Worm (Caenorhabditis elegans): ENCODE results near the gene srj-53.

The srj-53 gene

DNA sequence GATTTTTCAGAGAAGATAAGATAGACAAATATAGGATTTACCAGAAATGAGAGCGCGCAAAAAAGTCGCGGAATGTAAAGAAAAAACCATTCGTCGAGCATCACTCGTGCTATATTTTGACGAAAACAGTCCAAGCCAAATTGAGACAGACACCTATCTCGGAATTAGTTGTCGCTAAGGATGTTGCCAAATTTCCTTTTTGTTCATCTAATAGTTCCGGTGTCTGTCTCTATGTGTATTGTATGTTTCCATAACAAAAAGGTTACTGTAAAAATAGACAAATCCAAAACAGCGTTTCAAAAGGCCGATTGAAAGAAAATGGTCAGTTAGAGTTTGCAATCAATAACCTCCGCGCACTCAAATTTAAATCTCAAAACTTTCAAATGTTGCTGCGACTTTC, at the start of gene srj-53:
Gene srj-53 (minus strand): TSS at position 101 of the 400 bp plus-strand sequence.
- TF ChIP-seq nhr-12 (tag; optimal IDR thresholded peaks at IDR 0.05) (no peak), nhr-10 (tag; optimal IDR thresholded peaks at IDR 0.05) (no peak), unc-39 (tag; optimal IDR thresholded peaks at IDR 0.05) (no peak), aly-2 (tag; optimal IDR thresholded peaks at IDR 0.05) (no peak)

DNA sequence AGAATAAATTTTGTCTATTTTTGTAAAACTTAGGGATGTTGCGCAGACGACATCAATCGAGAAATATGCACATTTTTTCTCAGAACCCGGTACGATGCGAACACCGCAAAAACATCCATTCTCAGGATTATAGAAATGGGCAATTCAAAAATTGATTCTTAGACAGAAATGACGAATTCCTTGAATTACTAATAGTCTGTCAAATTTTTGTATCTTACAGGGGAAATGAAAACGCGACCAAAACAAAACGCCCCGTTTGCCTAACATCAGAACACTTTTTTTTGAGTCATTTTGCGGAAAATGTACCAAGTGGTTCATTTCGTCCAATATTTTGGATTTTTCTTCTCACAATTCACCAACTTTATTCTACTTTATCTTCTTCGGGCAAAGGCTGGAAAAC, 48.8 kb upstream of the srj-53 start, which contains the start of gene str-134:
Gene str-134 (plus strand): TSS at position 301 of the 400 bp plus-strand sequence.
- TF ChIP-seq Y55F3AM.14 (GFP tag; optimal IDR thresholded peaks at IDR 0.05) (no peak), gmeb-1 (tag; optimal IDR thresholded peaks at IDR 0.05) (no peak), lin-11 (tag; optimal IDR thresholded peaks at IDR 0.05) (no peak), aly-2 (tag; optimal IDR thresholded peaks at IDR 0.05) (no peak), unc-62 (GFP tag; optimal IDR thresholded peaks at IDR 0.05) (no peak), egl-27 (tag; optimal IDR thresholded peaks at IDR 0.05) (no peak), skn-1 (tag; optimal IDR thresholded peaks at IDR 0.05) (no peak), ztf-4 (tag; optimal IDR thresholded peaks at IDR 0.05) (no peak), nhr-129 (tag; optimal IDR thresholded peaks at IDR 0.05) (no peak), unc-39 (tag; optimal IDR thresholded peaks at IDR 0.05) (no peak), ama-1 (optimal IDR thresholded peaks at IDR 0.05) (no peak)

DNA sequence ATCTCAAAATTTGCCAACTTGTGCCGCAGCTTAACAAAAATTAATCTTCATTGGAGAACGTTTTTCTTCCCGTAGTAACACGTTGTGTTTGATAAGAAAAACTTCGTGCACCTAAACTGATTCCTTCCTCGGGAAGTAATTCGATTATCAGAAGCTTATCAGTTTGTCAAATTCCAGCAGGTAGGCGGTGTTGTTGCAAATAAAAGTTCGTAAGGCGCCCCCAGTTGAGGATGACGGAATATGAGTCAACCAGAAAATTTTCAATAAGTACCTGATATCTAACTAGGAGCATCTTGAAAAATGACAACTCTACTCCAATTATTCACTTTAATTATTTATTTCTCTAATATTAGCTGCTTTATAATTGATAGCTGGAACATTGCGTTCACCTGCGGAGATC, 47.3 kb upstream of the srj-53 start, which contains the start of gene C05E4.7:
Gene C05E4.7 (plus strand): TSS at position 301 of the 400 bp plus-strand sequence.
- TF ChIP-seq aly-2 (tag; optimal IDR thresholded peaks at IDR 0.05) (no peak), zag-1 (tag; optimal IDR thresholded peaks at IDR 0.05) (no peak), ama-1 (optimal IDR thresholded peaks at IDR 0.05) (no peak), nhr-77 (tag; optimal IDR thresholded peaks at IDR 0.05) (no peak), alr-1 (tag; optimal IDR thresholded peaks at IDR 0.05) (no peak)

DNA sequence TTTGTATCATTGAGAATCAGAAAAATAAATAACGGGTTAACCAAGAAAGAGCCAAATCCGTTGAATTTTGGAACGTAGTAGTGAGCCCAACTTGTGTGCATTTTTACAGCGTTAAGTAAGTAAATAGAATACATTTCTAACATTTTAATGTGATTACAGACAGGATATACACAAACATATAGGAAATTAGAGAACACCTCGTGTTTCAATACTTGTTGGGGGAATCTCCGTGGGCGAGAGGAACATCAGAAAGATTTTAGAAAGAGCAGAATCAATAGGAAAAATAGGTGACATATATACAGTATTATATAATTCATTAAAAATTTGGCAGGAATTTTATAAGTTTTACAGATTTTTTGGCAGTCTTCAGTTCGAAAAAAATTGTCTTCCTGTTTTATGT, 44.2 kb upstream of the srj-53 start, which contains the start of gene srj-24:
Gene srj-24 (minus strand): TSS at position 101 of the 400 bp plus-strand sequence.
- TF ChIP-seq ama-1 (optimal IDR thresholded peaks at IDR 0.05), result no peak

DNA sequence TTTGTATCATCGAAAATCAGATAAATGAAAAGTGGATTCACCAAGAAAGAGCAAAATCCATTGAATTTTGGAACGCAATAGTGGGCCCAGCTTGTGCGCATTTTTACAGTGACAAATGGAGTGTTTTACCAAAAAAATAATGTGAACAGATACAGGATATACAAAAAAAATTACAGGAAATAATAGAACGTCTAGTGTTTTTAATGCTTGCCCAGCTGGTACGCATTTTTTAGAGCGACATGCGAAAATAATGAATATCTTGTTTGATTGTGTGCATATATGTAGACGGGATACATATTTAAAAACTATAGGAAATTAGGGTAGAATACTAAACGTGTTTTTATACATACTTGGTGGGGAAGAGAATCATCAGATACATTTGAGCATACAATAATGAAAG, 41.6 kb upstream of the srj-53 start, which contains the start of gene srj-25:
Gene srj-25 (minus strand): TSS at position 101 of the 400 bp plus-strand sequence.
- TF ChIP-seq aly-2 (tag; optimal IDR thresholded peaks at IDR 0.05) (no peak), nhr-237 (tag; optimal IDR thresholded peaks at IDR 0.05) (no peak), unc-39 (tag; optimal IDR thresholded peaks at IDR 0.05) (no peak), mbf-1 (tag; optimal IDR thresholded peaks at IDR 0.05) (no peak), sma-9 (GFP tag; optimal IDR thresholded peaks at IDR 0.05) (no peak), sma-9 (tag; optimal IDR thresholded peaks at IDR 0.05) (no peak), unc-62 (GFP tag; optimal IDR thresholded peaks at IDR 0.05) (no peak), R02D3.7 (tag; optimal IDR thresholded peaks at IDR 0.05) (no peak), lin-39 (tag; optimal IDR thresholded peaks at IDR 0.05) (no peak), skn-1 (tag; optimal IDR thresholded peaks at IDR 0.05) (no peak), F13H6.1 (tag; optimal IDR thresholded peaks at IDR 0.05) (no peak), blmp-1 (tag; optimal IDR thresholded peaks at IDR 0.05; ENCODE audit: insufficient read depth) (no peak), nhr-6 (tag; optimal IDR thresholded peaks at IDR 0.05) (no peak)

DNA sequence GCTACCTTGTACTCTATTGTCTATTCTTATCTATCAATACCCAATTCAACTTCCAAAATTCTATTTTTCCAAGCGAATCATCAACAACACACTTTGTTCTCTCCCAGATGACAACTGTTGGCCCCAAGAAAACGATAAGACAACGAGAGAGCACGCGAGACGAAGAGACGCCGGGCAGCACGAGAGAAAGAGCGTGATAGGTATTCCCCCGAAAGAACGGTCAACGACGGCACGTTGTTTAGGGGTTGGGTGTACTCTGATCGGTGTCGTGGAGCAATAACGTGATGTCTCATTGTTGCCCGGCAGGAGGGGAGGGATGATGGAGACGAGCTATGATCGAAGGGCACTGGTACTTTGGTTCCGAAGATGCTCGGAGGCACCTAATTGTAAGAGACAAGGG, 36.8 kb upstream of the srj-53 start:
- TF ChIP-seq lin-11 (tag; optimal IDR thresholded peaks at IDR 0.05) (no peak), blmp-1 (tag; optimal IDR thresholded peaks at IDR 0.05; ENCODE audit: insufficient read depth) (peak; percentile 14), zag-1 (tag; optimal IDR thresholded peaks at IDR 0.05) (no peak), ceh-82 (tag; optimal IDR thresholded peaks at IDR 0.05) (no peak), peb-1 (tag; optimal IDR thresholded peaks at IDR 0.05) (no peak), nhr-77 (tag; optimal IDR thresholded peaks at IDR 0.05) (peak; percentile 39), nhr-237 (tag; optimal IDR thresholded peaks at IDR 0.05) (no peak), mdl-1 (tag; optimal IDR thresholded peaks at IDR 0.05) (peak; percentile 97 to 98), ama-1 (optimal IDR thresholded peaks at IDR 0.05) (peak; percentile 82), snpc-4 (tag; optimal IDR thresholded peaks at IDR 0.05) (peak; percentile 42), lin-39 (tag; optimal IDR thresholded peaks at IDR 0.05) (no peak), ceh-16 (tag; optimal IDR thresholded peaks at IDR 0.05) (no peak), aly-2 (tag; optimal IDR thresholded peaks at IDR 0.05) (no peak), F13H6.1 (tag; optimal IDR thresholded peaks at IDR 0.05) (peak; percentile 97), nhr-10 (tag; optimal IDR thresholded peaks at IDR 0.05) (peak; percentile 13), elt-3 (tag; optimal IDR thresholded peaks at IDR 0.05) (no peak), dmd-4 (tag; optimal IDR thresholded peaks at IDR 0.05) (no peak), nhr-11 (tag; optimal IDR thresholded peaks at IDR 0.05) (no peak), elt-1 (tag; optimal IDR thresholded peaks at IDR 0.05) (no peak), unc-62 (GFP tag; optimal IDR thresholded peaks at IDR 0.05) (peak; percentile 11), alr-1 (tag; optimal IDR thresholded peaks at IDR 0.05) (no peak), nhr-6 (tag; optimal IDR thresholded peaks at IDR 0.05) (peak; percentile 49), sem-4 (tag; optimal IDR thresholded peaks at IDR 0.05) (peak; percentile 48), ZK546.5 (tag; optimal IDR thresholded peaks at IDR 0.05) (no peak), egl-27 (tag; optimal IDR thresholded peaks at IDR 0.05) (peak; percentile 74), sma-9 (GFP tag; optimal IDR thresholded peaks at IDR 0.05) (peak; percentile 99), sma-9 (tag; optimal IDR thresholded peaks at IDR 0.05) (peak; percentile 46), ztf-4 (tag; optimal IDR thresholded peaks at IDR 0.05) (peak; percentile 89), nhr-129 (tag; optimal IDR thresholded peaks at IDR 0.05) (peak; percentile 96), gmeb-1 (tag; optimal IDR thresholded peaks at IDR 0.05) (peak; percentile 82), ztf-1 (GFP tag; conservative IDR thresholded peaks at IDR 0.05) (no peak), nhr-21 (tag; optimal IDR thresholded peaks at IDR 0.05) (peak; percentile 95), sma-3 (GFP tag; optimal IDR thresholded peaks at IDR 0.05) (peak; percentile 97), mbf-1 (tag; optimal IDR thresholded peaks at IDR 0.05) (no peak), nhr-23 (tag; optimal IDR thresholded peaks at IDR 0.05) (no peak), R02D3.7 (tag; optimal IDR thresholded peaks at IDR 0.05) (no peak)

Data from whole organism, L2 larva.